Worm (Caenorhabditis elegans): ENCODE data around the gene T01D1.7.

- TF ChIP-seq mep-1 (tag; optimal IDR thresholded peaks at IDR 0.05) (no peak), unc-62 (GFP tag; optimal IDR thresholded peaks at IDR 0.05) (no peak), ztf-11 (tag; optimal IDR thresholded peaks at IDR 0.05) (no peak), unc-120 (tag; optimal IDR thresholded peaks at IDR 0.05; ENCODE audit: poor library complexity, severe bottlenecking) (no peak), ceh-43 (GFP tag; optimal IDR thresholded peaks at IDR 0.05) (no peak), blmp-1 (tag; optimal IDR thresholded peaks at IDR 0.05) (no peak), ces-1 (GFP tag; optimal IDR thresholded peaks at IDR 0.05) (no peak), lin-13 (tag; optimal IDR thresholded peaks at IDR 0.05) (no peak), bed-3 (GFP tag; optimal IDR thresholded peaks at IDR 0.05) (no peak), nhr-12 (tag; optimal IDR thresholded peaks at IDR 0.05) (no peak)
Observed at ce11 chrII:175868-176267, 2.3 kb upstream of the T01D1.7 start, which contains the start of gene T01D1.3.

Measured in whole organism, mixed stage, embryonic.